Worm (Caenorhabditis elegans) whole organism, late embryonic: ENCODE data around the gene srw-26.

Source experiments
- ceh-34 ChIP-seq: sonication (generic microtip); optimal IDR thresholded peaks from 2 replicates; lab custom pipeline; 2016; ENCODE audit warnings: mild to moderate bottlenecking, missing genetic modification characterization, missing compliant biosample characterization
- ceh-48 ChIP-seq: sonication (generic microtip); optimal IDR thresholded peaks from 2 replicates; lab custom pipeline; 2016; ENCODE audit warnings: missing genetic modification characterization, inconsistent platforms, missing compliant biosample characterization
- ceh-6 ChIP-seq: fragments of 200-800 bp; sonication (Bioruptor generic); optimal IDR thresholded peaks from 2 replicates; lab custom pipeline; 2018; ENCODE audit warnings: mild to moderate bottlenecking, missing genetic modification characterization, missing compliant biosample characterization
- fkh-10 ChIP-seq: fragments of 150-350 bp; optimal IDR thresholded peaks from 2 replicates; lab custom pipeline; 2014; ENCODE audit warnings: missing biosample characterization, missing genetic modification reagents, missing genetic modification characterization
- hlh-13 ChIP-seq: fragments of 200-800 bp; sonication (Bioruptor generic); optimal IDR thresholded peaks from 2 replicates; lab custom pipeline; 2018; ENCODE audit warnings: mild to moderate bottlenecking, missing genetic modification characterization, missing compliant biosample characterization
- pha-4 ChIP-seq: fragments of 150-350 bp; optimal IDR thresholded peaks from 2 replicates; lab custom pipeline; 2018; ENCODE audit warnings: missing biosample characterization, missing genetic modification reagents, missing genetic modification characterization
- pqm-1 ChIP-seq: sonication (generic microtip); optimal IDR thresholded peaks from 2 replicates; lab custom pipeline; 2016; ENCODE audit warnings: missing genetic modification characterization, missing compliant biosample characterization
- tbx-2 ChIP-seq: sonication (generic microtip); optimal IDR thresholded peaks from 2 replicates; lab custom pipeline; 2016; ENCODE audit warnings: missing genetic modification characterization, missing compliant biosample characterization

- TF ChIP-seq pqm-1 (tag; lab: Kevin White, UChicago) = no peak
- no peak for TF ChIP-seq fkh-10 (GFP tag; lab: Kevin White, UChicago)
- TF ChIP-seq pha-4 (tag; lab: Kevin White, UChicago) = no peak
- no peak for TF ChIP-seq hlh-13 (GFP tag; lab: Kevin White, UChicago)
- TF ChIP-seq tbx-2 (tag; lab: Kevin White, UChicago) = no peak
- no peak for TF ChIP-seq ceh-48 (tag; lab: Kevin White, UChicago)
- no peak for TF ChIP-seq ceh-6 (GFP tag; lab: Kevin White, UChicago)
- no peak for TF ChIP-seq ceh-34
Observed at ce11 chrV:15978232-15978764, 46.0 kb upstream of the srw-26 start, which contains the start of gene oac-20.
